Worm (Caenorhabditis elegans): ENCODE data around the gene mpz-5.

mpz-5 gene

DNA sequence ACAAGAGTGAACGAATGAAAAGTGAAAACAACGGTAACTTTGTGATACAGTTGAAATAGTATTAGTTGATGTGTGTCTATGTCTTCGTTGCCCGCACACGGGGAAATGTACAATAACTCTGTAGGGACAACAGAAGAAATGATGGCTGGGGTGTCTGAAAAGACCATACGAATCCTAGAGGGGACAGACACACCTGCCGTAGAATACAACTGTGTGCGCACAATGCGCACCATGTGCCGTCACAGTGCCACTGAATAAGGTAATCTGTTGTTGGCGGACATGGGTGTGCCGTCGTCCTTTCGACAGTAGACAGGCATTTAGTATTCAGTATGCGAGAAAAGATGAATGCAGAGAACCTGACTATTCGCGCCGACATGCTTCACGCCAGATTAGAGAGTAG is 47.6 kb upstream of the mpz-5 start:
- TF ChIP-seq nhr-76 (tag; optimal IDR thresholded peaks at IDR 0.05) (no peak), fkh-2 (tag; optimal IDR thresholded peaks at IDR 0.05) (no peak), ama-1 (optimal IDR thresholded peaks at IDR 0.05) (no peak), elt-1 (tag; optimal IDR thresholded peaks at IDR 0.05) (no peak), pha-4 (tag; optimal IDR thresholded peaks at IDR 0.05) (no peak), tbx-2 (tag; optimal IDR thresholded peaks at IDR 0.05) (no peak), nhr-25 (tag; optimal IDR thresholded peaks at IDR 0.05) (no peak), elt-3 (tag; optimal IDR thresholded peaks at IDR 0.05) (no peak), egl-5 (tag; optimal IDR thresholded peaks at IDR 0.05) (no peak), nhr-67 (tag; optimal IDR thresholded peaks at IDR 0.05) (no peak), lin-15B (tag; optimal IDR thresholded peaks at IDR 0.05) (no peak), mml-1 (tag; optimal IDR thresholded peaks at IDR 0.05) (no peak), daf-12 (tag; optimal IDR thresholded peaks at IDR 0.05) (no peak), ceh-82 (tag; optimal IDR thresholded peaks at IDR 0.05) (no peak), jun-1 (tag; optimal IDR thresholded peaks at IDR 0.05) (no peak)

ce11 chrIV:10420440-10420839 is 46.8 kb upstream of the mpz-5 start:
- no peak for TF ChIP-seq sea-2 (GFP tag; optimal IDR thresholded peaks at IDR 0.05)
- peak; percentile 61 for TF ChIP-seq elt-2 (tag; optimal IDR thresholded peaks at IDR 0.05)
- TF ChIP-seq elt-3 (tag; optimal IDR thresholded peaks at IDR 0.05): no peak
- TF ChIP-seq pqm-1 (tag; optimal IDR thresholded peaks at IDR 0.05): peak; percentile 48
- TF ChIP-seq eor-1 (tag; optimal IDR thresholded peaks at IDR 0.05): no peak
- no peak for TF ChIP-seq lin-15B (tag; optimal IDR thresholded peaks at IDR 0.05)
- peak; percentile 44 for TF ChIP-seq pha-4 (tag; optimal IDR thresholded peaks at IDR 0.05)

- TF ChIP-seq nhr-11 (tag; optimal IDR thresholded peaks at IDR 0.05): no peak
- peak; percentile 73 for TF ChIP-seq lin-39 (tag; optimal IDR thresholded peaks at IDR 0.05)
- peak; percentile 31 for TF ChIP-seq unc-62 (GFP tag; optimal IDR thresholded peaks at IDR 0.05)
Observed at ce11 chrIV:10419896-10420295, 46.3 kb upstream of the mpz-5 start.

DNA sequence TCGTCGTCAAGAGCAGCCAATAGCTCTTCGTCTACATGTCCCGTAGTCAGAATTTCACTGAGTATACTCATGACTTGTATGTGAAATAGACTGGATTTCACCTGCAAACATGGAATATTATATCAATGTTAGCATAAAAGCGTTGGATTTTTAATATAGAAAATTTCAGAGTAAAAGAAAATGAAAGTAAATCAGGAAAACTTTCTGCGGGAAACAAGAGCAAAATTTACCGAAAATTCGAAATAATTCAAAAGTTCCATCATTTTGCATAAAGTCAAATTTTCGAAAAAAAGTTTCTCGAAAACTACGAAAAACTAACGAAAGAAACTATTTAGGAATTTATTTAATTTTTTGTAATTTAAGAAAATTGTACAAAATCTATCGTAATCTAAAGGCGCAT is 44.2 kb upstream of the mpz-5 start, which contains the start of gene F13B12.6:
Gene F13B12.6 (minus strand): TSS at position 101 of the 400 bp plus-strand sequence.
- TF ChIP-seq ceh-82 (tag; optimal IDR thresholded peaks at IDR 0.05) (no peak), egl-5 (tag; optimal IDR thresholded peaks at IDR 0.05) (no peak), fkh-2 (tag; optimal IDR thresholded peaks at IDR 0.05) (no peak), sea-2 (GFP tag; optimal IDR thresholded peaks at IDR 0.05) (no peak), daf-12 (tag; optimal IDR thresholded peaks at IDR 0.05) (no peak), aly-2 (tag; optimal IDR thresholded peaks at IDR 0.05) (no peak)

DNA sequence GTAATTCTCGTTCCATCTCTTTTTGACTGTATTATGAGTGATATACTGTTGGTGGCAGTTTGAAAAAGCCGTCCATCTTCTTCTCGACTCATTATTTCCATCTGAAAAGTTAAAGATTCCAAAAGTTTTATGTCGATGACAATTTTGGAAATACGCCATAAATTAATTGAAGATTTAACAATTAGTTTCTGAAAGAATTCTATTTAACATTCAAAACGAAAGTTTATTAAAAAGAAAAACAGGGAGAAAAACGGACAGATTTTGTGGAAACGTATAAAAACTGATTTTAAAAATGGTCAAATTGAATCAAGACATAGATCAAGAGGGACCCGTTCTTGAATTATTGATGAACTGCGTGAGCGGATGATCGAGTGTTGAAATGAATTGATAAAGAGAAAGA is 40.2 kb upstream of the mpz-5 start, which contains the start of gene R10H10.7:
Gene R10H10.7 (minus strand): TSS at position 101 of the 400 bp plus-strand sequence.
- no peak for TF ChIP-seq ceh-28 (tag; optimal IDR thresholded peaks at IDR 0.05)
- no peak for TF ChIP-seq jun-1 (tag; optimal IDR thresholded peaks at IDR 0.05)
- TF ChIP-seq nhr-11 (tag; optimal IDR thresholded peaks at IDR 0.05): no peak
- TF ChIP-seq ceh-82 (tag; optimal IDR thresholded peaks at IDR 0.05): no peak
- TF ChIP-seq nhr-67 (tag; optimal IDR thresholded peaks at IDR 0.05): no peak
- TF ChIP-seq sea-2 (GFP tag; optimal IDR thresholded peaks at IDR 0.05): no peak
- TF ChIP-seq unc-62 (GFP tag; optimal IDR thresholded peaks at IDR 0.05): no peak
- no peak for TF ChIP-seq unc-39 (tag; optimal IDR thresholded peaks at IDR 0.05)
- TF ChIP-seq ztf-4 (tag; optimal IDR thresholded peaks at IDR 0.05): no peak
- no peak for TF ChIP-seq lin-39 (tag; optimal IDR thresholded peaks at IDR 0.05)
- TF ChIP-seq ama-1 (optimal IDR thresholded peaks at IDR 0.05): no peak

DNA sequence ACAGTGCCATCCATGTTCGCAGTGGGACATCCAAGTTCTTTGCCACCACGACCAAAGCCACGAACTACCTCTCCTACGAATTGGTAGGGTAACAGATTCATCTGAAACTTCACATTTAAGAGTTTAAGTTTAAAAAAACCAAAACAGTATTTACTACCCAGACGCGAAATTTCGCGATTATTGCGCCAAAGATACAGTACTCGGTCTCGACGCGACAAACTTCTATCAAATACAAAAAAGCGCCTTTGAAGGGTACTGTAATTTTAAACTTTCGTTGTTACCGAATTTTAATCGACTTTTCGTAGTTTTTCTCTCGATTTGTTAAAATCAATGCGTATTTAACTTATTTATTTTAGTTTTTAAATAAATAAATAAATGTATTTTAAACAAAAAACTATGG is 35.8 kb upstream of the mpz-5 start, which contains the start of gene rfk-1:
Gene rfk-1 (minus strand): TSS at position 101 of the 400 bp plus-strand sequence.
- TF ChIP-seq ceh-16 (tag; optimal IDR thresholded peaks at IDR 0.05): no peak
- no peak for TF ChIP-seq elt-3 (tag; optimal IDR thresholded peaks at IDR 0.05)
- no peak for TF ChIP-seq mdl-1 (tag; optimal IDR thresholded peaks at IDR 0.05)

DNA sequence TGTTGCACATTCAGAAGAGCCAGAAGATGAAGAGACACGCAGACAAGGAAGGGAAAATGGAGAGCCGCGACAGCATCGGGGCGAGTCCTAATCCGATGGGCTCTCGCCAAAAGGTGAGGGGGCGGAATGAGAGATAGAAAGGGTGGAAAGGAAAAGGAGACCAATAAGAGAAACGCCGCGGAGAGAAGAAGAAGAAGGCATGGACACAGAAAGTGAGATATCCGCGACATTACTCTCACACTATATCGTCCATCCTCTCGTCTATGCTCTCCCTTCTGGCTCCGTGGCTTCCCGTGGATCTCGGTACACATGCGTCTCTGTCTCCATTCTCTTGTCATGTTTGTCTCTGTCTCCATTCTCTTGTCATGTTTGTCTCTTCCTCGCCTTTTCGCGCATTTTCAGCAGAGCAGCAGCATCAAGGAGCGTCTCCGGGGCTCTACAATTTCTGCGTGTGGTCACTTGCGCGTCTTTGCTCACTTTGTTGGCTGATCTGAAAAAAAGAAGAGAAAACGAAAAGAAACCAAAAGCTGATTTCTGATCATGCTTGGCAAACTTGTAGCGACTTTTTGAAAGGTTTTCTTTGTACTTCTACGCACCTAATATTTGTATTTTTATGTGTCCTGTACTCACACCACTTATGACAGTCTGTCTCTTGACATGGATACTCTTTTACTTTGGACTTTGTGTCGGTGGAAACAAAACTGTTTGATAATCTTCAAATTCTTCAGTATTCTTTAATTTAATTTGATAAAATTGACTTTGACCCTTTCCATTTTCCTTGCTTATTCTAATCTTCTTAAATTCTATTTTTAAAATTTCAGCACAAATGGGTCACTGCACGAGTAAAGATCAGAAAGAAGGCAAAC is 29.8 kb upstream of the mpz-5 start, which contains the start of gene gpa-7:
Gene gpa-7 (plus strand): TSS at position 816 of the 866 bp plus-strand sequence.
- no peak for TF ChIP-seq mml-1 (tag; optimal IDR thresholded peaks at IDR 0.05)
- peak; percentile 69 for TF ChIP-seq tbx-2 (tag; optimal IDR thresholded peaks at IDR 0.05)
- TF ChIP-seq ama-1 (optimal IDR thresholded peaks at IDR 0.05): no peak
- no peak for TF ChIP-seq unc-39 (tag; optimal IDR thresholded peaks at IDR 0.05)
- no peak for TF ChIP-seq nhr-12 (tag; optimal IDR thresholded peaks at IDR 0.05)
- TF ChIP-seq ceh-82 (tag; optimal IDR thresholded peaks at IDR 0.05): no peak
- peak; percentile 71 for TF ChIP-seq fkh-10 (GFP tag; optimal IDR thresholded peaks at IDR 0.05)
- no peak for TF ChIP-seq nhr-23 (tag; optimal IDR thresholded peaks at IDR 0.05)
- TF ChIP-seq hmg-11 (tag; optimal IDR thresholded peaks at IDR 0.05): peak; percentile 79
- no peak for TF ChIP-seq pha-4 (tag; optimal IDR thresholded peaks at IDR 0.05)
- TF ChIP-seq lsy-12 (tag; optimal IDR thresholded peaks at IDR 0.05): no peak
- peak; percentile 87 for TF ChIP-seq nfya-1 (tag; optimal IDR thresholded peaks at IDR 0.05; ENCODE audit: insufficient read depth)
- TF ChIP-seq aly-2 (tag; optimal IDR thresholded peaks at IDR 0.05): no peak
- TF ChIP-seq snpc-4 (tag; optimal IDR thresholded peaks at IDR 0.05): peak; percentile 54
- TF ChIP-seq elt-3 (tag; optimal IDR thresholded peaks at IDR 0.05): no peak
- no peak for TF ChIP-seq nhr-11 (tag; optimal IDR thresholded peaks at IDR 0.05)
- TF ChIP-seq R02D3.7 (tag; optimal IDR thresholded peaks at IDR 0.05): no peak
- TF ChIP-seq nhr-43 (tag; optimal IDR thresholded peaks at IDR 0.05; ENCODE audit: poor library complexity, severe bottlenecking): no peak
- TF ChIP-seq elt-2 (tag; optimal IDR thresholded peaks at IDR 0.05): no peak
